Fruit fly (Drosophila melanogaster): Measurements from ENCODE around the gene Teh4.

The Teh4 gene

dm6 chr3L:4169957-4170651 is 8.0 kb downstream of the Teh4 start, which contains the start of gene Ero1L (continued):
- no peak for TF ChIP-seq dimm (GFP tag; IDR thresholded peaks at IDR 0.05)
- peak; percentile 9 for TF ChIP-seq Sry-δ (GFP tag; optimal IDR thresholded peaks at IDR 0.05)
- TF ChIP-seq Hand (GFP tag; optimal IDR thresholded peaks at IDR 0.05) = no peak
- no peak for TF ChIP-seq Mrtf (GFP tag; IDR thresholded peaks at IDR 0.05)
- no peak for TF ChIP-seq CG11560 (tag; IDR thresholded peaks at IDR 0.05)
- peak; percentile 6 for TF ChIP-seq CG33213 (GFP tag; optimal IDR thresholded peaks at IDR 0.05)
- peak; percentile 70 for TF ChIP-seq CG10267 (tag; optimal IDR thresholded peaks at IDR 0.05)
- no peak for TF ChIP-seq ssp (GFP tag; IDR thresholded peaks at IDR 0.05)
- no peak for TF ChIP-seq Camta (GFP tag; optimal IDR thresholded peaks at IDR 0.05)
- TF ChIP-seq CG3838 (GFP tag; optimal IDR thresholded peaks at IDR 0.05) = no peak
- no peak for TF ChIP-seq cas (GFP tag; IDR thresholded peaks at IDR 0.05)
- TF ChIP-seq CG11456 (GFP tag; IDR thresholded peaks at IDR 0.05) = 0 out of 3 replicates have a peak, but pooled peaks have one; percentile 59
- TF ChIP-seq CG7839 (tag; optimal IDR thresholded peaks at IDR 0.05) = no peak
- no peak for TF ChIP-seq Optix (GFP tag; IDR thresholded peaks at IDR 0.05)
- TF ChIP-seq pnt (GFP tag; optimal IDR thresholded peaks at IDR 0.05) = no peak
- peak; percentile 2 for TF ChIP-seq CG12071 (GFP tag; optimal IDR thresholded peaks at IDR 0.05)
- no peak for TF ChIP-seq Atf-2 (GFP tag; optimal IDR thresholded peaks at IDR 0.05)
- no peak for TF ChIP-seq gt (GFP tag; IDR thresholded peaks at IDR 0.05)
- peak; percentile 51 for TF ChIP-seq Abd-B (GFP tag; optimal IDR thresholded peaks at IDR 0.05)
- no peak for TF ChIP-seq schlank (tag; optimal IDR thresholded peaks at IDR 0.05)
- TF ChIP-seq jing (GFP tag; optimal IDR thresholded peaks at IDR 0.05) = no peak
- no peak for TF ChIP-seq cg (GFP tag; optimal IDR thresholded peaks at IDR 0.05)

DNA sequence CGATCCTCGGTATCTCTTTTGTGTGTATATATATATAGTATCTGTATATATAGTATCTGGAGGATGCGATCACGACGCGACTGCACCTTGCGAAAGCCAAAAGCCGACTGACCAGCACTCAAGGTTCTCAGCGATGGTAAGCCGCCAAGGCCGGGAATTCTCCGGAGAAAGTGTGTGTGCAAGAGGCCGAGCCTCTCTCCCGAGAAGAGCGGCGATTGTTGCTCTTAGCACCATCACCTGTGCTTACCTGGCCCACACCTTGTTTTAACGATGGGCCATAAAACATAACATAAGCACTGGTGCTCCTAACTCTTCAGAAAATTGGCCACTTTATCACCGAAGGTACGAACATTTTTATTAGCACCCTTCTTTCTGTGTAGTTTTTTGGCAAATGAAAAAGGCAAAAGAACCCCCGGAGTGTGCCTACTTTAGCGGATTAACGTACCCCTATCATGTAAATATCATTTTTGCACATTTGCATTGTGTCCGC is 10.7 kb downstream of the Teh4 start, which contains the start of gene mas:
TSS of gene mas (minus strand) at position 112 of the 490 bp plus-strand sequence.
- TF ChIP-seq ken (GFP tag; IDR thresholded peaks at IDR 0.05) = 0 out of 3 replicates have a peak, but pooled peaks have one; percentile 35
- TF ChIP-seq Trl (optimal IDR thresholded peaks at IDR 0.05) = peak in 1 of 2 experiments; percentile 41
- TF ChIP-seq Trl (GFP tag; optimal IDR thresholded peaks at IDR 0.05) = no peak
- peak; percentile 43 for TF ChIP-seq Med (GFP tag)
- peak in 1 of 2 experiments; percentile 40 for TF ChIP-seq tll (GFP tag; optimal IDR thresholded peaks at IDR 0.05)
- peak; percentile 32 for TF ChIP-seq Blimp-1 (GFP tag; optimal IDR thresholded peaks at IDR 0.05)
- TF ChIP-seq Hmr (GFP tag; optimal IDR thresholded peaks at IDR 0.05) = no peak
- TF ChIP-seq CG42726 (GFP tag; IDR thresholded peaks at IDR 0.05; ENCODE audit: partially characterized antibody) = no peak
- TF ChIP-seq cad (GFP tag; optimal IDR thresholded peaks at IDR 0.05) = peak; percentile 93
- 0 out of 3 replicates have a peak, but pooled peaks have one; percentile 16 for TF ChIP-seq ci (GFP tag; IDR thresholded peaks at IDR 0.05)
- no peak for TF ChIP-seq B-H1 (GFP tag; IDR thresholded peaks at IDR 0.05)
- peak; percentile 57 for TF ChIP-seq CG15479 (GFP tag; optimal IDR thresholded peaks at IDR 0.05)
- no peak for TF ChIP-seq ab (GFP tag; optimal IDR thresholded peaks at IDR 0.05)

DNA sequence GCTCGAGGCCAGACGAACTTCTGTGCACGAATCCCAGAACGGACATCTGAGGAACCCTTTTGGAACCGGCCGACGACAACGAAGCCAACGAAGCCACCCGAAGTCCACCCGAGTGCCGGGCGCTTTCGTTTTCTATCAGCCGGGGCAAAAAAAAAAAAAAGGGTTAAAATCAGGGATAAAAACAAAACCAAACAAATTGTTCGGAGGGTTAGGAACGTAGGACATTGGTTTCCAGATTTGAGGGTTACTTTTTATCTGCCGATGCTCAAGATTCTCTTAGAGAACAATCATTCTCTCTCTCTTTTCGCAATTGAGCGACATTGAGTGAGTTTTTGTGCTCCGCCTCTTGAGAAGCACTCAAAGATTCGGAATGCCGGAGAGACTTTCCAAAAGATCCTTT is 17.1 kb downstream of the Teh4 start, which contains the start of gene nab:
TSS of gene nab (minus strand) at position 7 of the 400 bp plus-strand sequence.
- TF ChIP-seq nom (GFP tag; optimal IDR thresholded peaks at IDR 0.05) (peak; percentile 13), pros (GFP tag; optimal IDR thresholded peaks at IDR 0.05) (peak; percentile 91), Nf-YC (tag; optimal IDR thresholded peaks at IDR 0.05) (peak; percentile 83), sqz (GFP tag; optimal IDR thresholded peaks at IDR 0.05) (peak; percentile 25), z (GFP tag; IDR thresholded peaks at IDR 0.05) (peak; percentile 95), Jarid2 (GFP tag; optimal IDR thresholded peaks at IDR 0.05) (peak; percentile 0), tap (tag; optimal IDR thresholded peaks at IDR 0.05) (no peak), CG7271 (tag; optimal IDR thresholded peaks at IDR 0.05) (peak; percentile 38), aop (GFP tag; IDR thresholded peaks at IDR 0.05) (no peak), CG30403 (GFP tag; optimal IDR thresholded peaks at IDR 0.05) (no peak), CG17328 (GFP tag; IDR thresholded peaks at IDR 0.05) (0 out of 2 replicates have a peak, but pooled peaks have one; percentile 7), Trl (optimal IDR thresholded peaks at IDR 0.05) (peak; percentile 7 to 66), Trl (GFP tag; optimal IDR thresholded peaks at IDR 0.05) (no peak), Deaf1 (tag; optimal IDR thresholded peaks at IDR 0.05) (peak; percentile 92), vfl (GFP tag; optimal IDR thresholded peaks at IDR 0.05) (no peak), Kr (GFP tag; optimal IDR thresholded peaks at IDR 0.05) (peak; percentile 56)

Data from whole organism, embryonic.